Worm (Caenorhabditis elegans) whole organism, L1 larva: Measurements from ENCODE around the gene let-767.

Experiments used
- C34B4.2 ChIP-seq: sonication (generic microtip); optimal IDR thresholded peaks from 2 replicates; lab custom pipeline; 2017; ENCODE audit warnings: mild to moderate bottlenecking, missing genetic modification characterization, missing compliant biosample characterization
- aha-1 ChIP-seq: fragments of 150-350 bp; optimal IDR thresholded peaks from 2 replicates; lab custom pipeline; 2014; ENCODE audit warnings: missing biosample characterization, missing genetic modification characterization
- ceh-88 ChIP-seq: fragments of 200-800 bp; sonication (Bioruptor generic); IDR thresholded peaks from 2 replicates; pipeline ENCODE4 v1.3.6; 2022; ENCODE audit warnings: missing genetic modification characterization, missing compliant biosample characterization
- dpl-1 ChIP-seq, 3 experiments: fragments of 150-350 bp in 2 of 3; sonication (generic microtip) in 1 of 3; optimal IDR thresholded peaks; 2 replicates each; lab custom pipeline; 2014 to 2017; ENCODE audit warnings: missing biosample characterization in 3 of 3, missing genetic modification characterization in 3 of 3, missing genetic modification reagents in 3 of 3
- efl-1 ChIP-seq, 4 experiments: fragments of 150-350 bp; optimal IDR thresholded peaks in 3 of 4; peaks in 1 of 4; 1 replicate in 1 of 4; 2 replicates in 3 of 4; lab custom pipeline; 2014; ENCODE audit warnings: missing biosample characterization in 2 of 4, missing genetic modification characterization in 2 of 4, missing genetic modification reagents in 2 of 4
- efl-3 ChIP-seq: fragments of 200-800 bp; sonication (Bioruptor generic); optimal IDR thresholded peaks from 2 replicates; lab custom pipeline; 2018; ENCODE audit warnings: mild to moderate bottlenecking, missing genetic modification characterization, missing compliant biosample characterization
- elt-2 ChIP-seq: sonication (generic microtip); optimal IDR thresholded peaks from 2 replicates; lab custom pipeline; 2016; ENCODE audit warnings: missing genetic modification characterization, mild to moderate bottlenecking, inconsistent platforms, missing compliant biosample characterization, missing genetic modification reagents
- elt-3 ChIP-seq, 6 experiments: fragments of 150-350 bp in 1 of 6; sonication (generic microtip); optimal IDR thresholded peaks; 2 replicates each; lab custom pipeline; 2017 to 2018; ENCODE audit warnings: missing biosample characterization in 6 of 6, missing genetic modification characterization in 6 of 6, inconsistent platforms in 1 of 6
- ets-5 ChIP-seq: fragments of 200-800 bp; sonication (Bioruptor generic); IDR thresholded peaks from 2 replicates; pipeline ENCODE4 v1.3.6; 2022; ENCODE audit warnings: missing genetic modification characterization, missing compliant biosample characterization
- fkh-10 ChIP-seq: sonication (generic microtip); optimal IDR thresholded peaks from 2 replicates; lab custom pipeline; 2017; ENCODE audit warnings: missing biosample characterization, missing genetic modification reagents, missing genetic modification characterization
- hlh-17 ChIP-seq: fragments of 200-800 bp; sonication (Bioruptor generic); optimal IDR thresholded peaks from 2 replicates; lab custom pipeline; 2018; ENCODE audit warnings: missing genetic modification characterization, mild to moderate bottlenecking, missing compliant biosample characterization, moderate library complexity, borderline replicate concordance
- irx-1 ChIP-seq: sonication (generic microtip); optimal IDR thresholded peaks from 2 replicates; lab custom pipeline; 2016; ENCODE audit warnings: missing genetic modification characterization, missing compliant biosample characterization
- isw-1 ChIP-seq: fragments of 200-800 bp; sonication (Bioruptor generic); IDR thresholded peaks from 2 replicates; pipeline ENCODE4 v1.3.6; 2022; ENCODE audit warnings: missing genetic modification characterization, missing compliant biosample characterization
- lin-14 ChIP-seq: fragments of 200-800 bp; sonication (Bioruptor generic); optimal IDR thresholded peaks from 2 replicates; lab custom pipeline; 2018; ENCODE audit warnings: mild to moderate bottlenecking, missing genetic modification characterization, moderate library complexity, missing compliant biosample characterization
- lir-3 ChIP-seq: sonication (generic microtip); optimal IDR thresholded peaks from 2 replicates; lab custom pipeline; 2016; ENCODE audit warnings: mild to moderate bottlenecking, missing genetic modification characterization, moderate library complexity, missing compliant biosample characterization; ENCODE audit not compliant: poor library complexity
- lsy-2 ChIP-seq, 2 experiments: fragments of 150-350 bp; optimal IDR thresholded peaks; 2 replicates each; lab custom pipeline; 2014; ENCODE audit warnings: missing biosample characterization in 2 of 2, missing genetic modification characterization in 2 of 2
- mef-2 ChIP-seq: fragments of 150-350 bp; optimal IDR thresholded peaks from 2 replicates; lab custom pipeline; 2014; ENCODE audit warnings: missing biosample characterization, missing genetic modification characterization
- mep-1 ChIP-seq: fragments of 150-350 bp; optimal IDR thresholded peaks from 2 replicates; lab custom pipeline; 2014; ENCODE audit warnings: missing biosample characterization, missing genetic modification characterization
- nhr-12 ChIP-seq: sonication (generic microtip); optimal IDR thresholded peaks from 2 replicates; lab custom pipeline; 2017; ENCODE audit warnings: missing biosample characterization, missing genetic modification characterization
- nhr-19 ChIP-seq: fragments of 200-800 bp; sonication (Bioruptor generic); conservative IDR thresholded peaks from 2 replicates; pipeline ENCODE4 v1.3.6; 2022; ENCODE audit warnings: missing genetic modification characterization, missing compliant biosample characterization
- nhr-20 ChIP-seq: sonication (generic microtip); optimal IDR thresholded peaks from 2 replicates; lab custom pipeline; 2016; ENCODE audit warnings: mild to moderate bottlenecking, missing genetic modification characterization, missing compliant biosample characterization
- nhr-237 ChIP-seq: fragments of 150-350 bp; optimal IDR thresholded peaks from 2 replicates; lab custom pipeline; 2014; ENCODE audit warnings: missing biosample characterization, missing genetic modification characterization
- nhr-76 ChIP-seq: sonication (generic microtip); optimal IDR thresholded peaks from 2 replicates; lab custom pipeline; 2017; ENCODE audit warnings: missing biosample characterization, missing genetic modification characterization
- nhr-77 ChIP-seq: fragments of 150-350 bp; optimal IDR thresholded peaks from 2 replicates; lab custom pipeline; 2014; ENCODE audit warnings: missing biosample characterization, missing genetic modification characterization
- nhr-84 ChIP-seq: sonication (generic microtip); optimal IDR thresholded peaks from 2 replicates; lab custom pipeline; 2017; ENCODE audit warnings: missing biosample characterization, missing genetic modification characterization
- nhr-90 ChIP-seq: sonication (generic microtip); optimal IDR thresholded peaks from 2 replicates; lab custom pipeline; 2016; ENCODE audit warnings: mild to moderate bottlenecking, missing genetic modification characterization, missing compliant biosample characterization; ENCODE audit not compliant: poor library complexity
- pag-3 ChIP-seq: sonication (generic microtip); optimal IDR thresholded peaks from 2 replicates; lab custom pipeline; 2017; ENCODE audit warnings: missing genetic modification characterization, mild to moderate bottlenecking, missing compliant biosample characterization, antibody characterized with exemption, borderline replicate concordance; ENCODE audit not compliant: insufficient read depth
- pax-3 ChIP-seq: fragments of 200-800 bp; sonication (Bioruptor generic); optimal IDR thresholded peaks from 2 replicates; lab custom pipeline; 2018; ENCODE audit warnings: mild to moderate bottlenecking, missing genetic modification characterization, moderate library complexity, missing compliant biosample characterization
- pqm-1 ChIP-seq: sonication (generic microtip); optimal IDR thresholded peaks from 3 replicates; lab custom pipeline; 2017; ENCODE audit warnings: missing biosample characterization, missing genetic modification characterization
- snpc-4 ChIP-seq: fragments of 150-350 bp; optimal IDR thresholded peaks from 2 replicates; lab custom pipeline; 2014; ENCODE audit warnings: missing biosample characterization, missing genetic modification characterization
- sptf-1 ChIP-seq: fragments of 150-350 bp; optimal IDR thresholded peaks from 2 replicates; lab custom pipeline; 2014; ENCODE audit warnings: missing biosample characterization, missing genetic modification characterization
- tbx-2 ChIP-seq: sonication (generic microtip); optimal IDR thresholded peaks from 2 replicates; lab custom pipeline; 2016; ENCODE audit warnings: missing genetic modification characterization, missing compliant biosample characterization
- unc-130 ChIP-seq: fragments of 150-350 bp; optimal IDR thresholded peaks from 2 replicates; lab custom pipeline; 2017; ENCODE audit warnings: missing biosample characterization, missing genetic modification characterization, inconsistent platforms
- unc-86 ChIP-seq: sonication (generic microtip); optimal IDR thresholded peaks from 2 replicates; lab custom pipeline; 2016; ENCODE audit warnings: missing genetic modification characterization, missing compliant biosample characterization
- xbp-1 ChIP-seq: sonication (generic microtip); optimal IDR thresholded peaks from 2 replicates; lab custom pipeline; 2016; ENCODE audit warnings: missing genetic modification characterization, missing compliant biosample characterization
- zag-1 ChIP-seq: fragments of 150-350 bp; optimal IDR thresholded peaks from 2 replicates; lab custom pipeline; 2014; ENCODE audit warnings: missing biosample characterization, missing genetic modification characterization
- zip-4 ChIP-seq: fragments of 200-800 bp; sonication (Bioruptor generic); optimal IDR thresholded peaks from 2 replicates; lab custom pipeline; 2018; ENCODE audit warnings: mild to moderate bottlenecking, missing genetic modification characterization, moderate library complexity, missing compliant biosample characterization

The let-767 gene

DNA sequence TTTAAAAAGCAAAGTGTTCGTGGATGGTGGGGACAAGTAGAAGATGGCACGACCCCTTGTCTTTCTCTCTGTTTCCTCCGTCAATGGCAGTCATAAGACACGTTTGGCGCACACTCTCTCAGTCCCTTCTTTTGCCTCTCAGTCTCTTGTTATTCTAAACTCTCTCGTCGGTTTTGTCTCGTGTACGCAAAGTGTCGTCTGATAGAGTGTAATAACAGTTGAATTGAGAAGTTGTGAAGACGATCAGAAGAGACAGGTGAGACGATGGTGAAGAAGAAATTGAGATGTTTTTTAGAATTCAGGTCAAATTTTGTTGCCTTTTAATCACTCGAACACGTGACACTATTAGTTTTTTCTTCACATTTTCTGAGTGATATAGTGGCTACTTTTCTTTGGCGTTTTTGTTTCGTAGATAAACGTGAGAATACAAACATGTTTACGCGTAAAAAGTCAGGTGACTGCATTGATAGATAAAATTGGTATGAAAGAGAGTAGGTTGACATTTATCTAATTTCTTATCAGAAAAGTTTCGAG lies 36.6 kb downstream of the let-767 start, which contains the start of gene F47D12.9 (continued):
- peak; percentile 76 for TF ChIP-seq nhr-19
- no peak for TF ChIP-seq aha-1 (tag; lab: Kevin White, UChicago)
- TF ChIP-seq zag-1 (tag; lab: Kevin White, UChicago) = no peak
- peak; percentile 88 for TF ChIP-seq nhr-20 (tag; lab: Kevin White, UChicago)
- TF ChIP-seq nhr-12 (tag; lab: Kevin White, UChicago) = no peak
- TF ChIP-seq unc-86 (tag; lab: Kevin White, UChicago) = peak; percentile 75
- no peak for TF ChIP-seq nhr-76 (tag; lab: Kevin White, UChicago)
- peak; percentile 83 for TF ChIP-seq tbx-2 (tag; lab: Kevin White, UChicago)
- peak; percentile 63 for TF ChIP-seq ceh-88
- TF ChIP-seq dpl-1 (GFP tag; optimal IDR thresholded peaks at IDR 0.05; lab: Kevin White, UChicago) = peak; percentile 75 to 81 (median 78)
- peak; percentile 65 for TF ChIP-seq nhr-77 (tag; lab: Kevin White, UChicago)
- TF ChIP-seq elt-2 = peak; percentile 92
- TF ChIP-seq snpc-4 = no peak
- TF ChIP-seq efl-3 (GFP tag; lab: Kevin White, UChicago) = no peak
- peak; percentile 76 for TF ChIP-seq nhr-90 (tag; lab: Kevin White, UChicago)
- no peak for TF ChIP-seq nhr-237 (tag; lab: Kevin White, UChicago)
- no peak for TF ChIP-seq pqm-1 (tag; lab: Kevin White, UChicago)
- TF ChIP-seq irx-1 (tag; lab: Kevin White, UChicago) = peak; percentile 66
- TF ChIP-seq hlh-17 (GFP tag; lab: Kevin White, UChicago) = no peak
- peak; percentile 67 for TF ChIP-seq isw-1
- TF ChIP-seq pag-3 = peak; percentile 98
- no peak for TF ChIP-seq zip-4
- TF ChIP-seq lir-3 (tag; lab: Kevin White, UChicago) = no peak
- peak; percentile 91 for TF ChIP-seq mep-1 (tag; lab: Kevin White, UChicago)
- peak; percentile 74 for TF ChIP-seq xbp-1 (tag; lab: Kevin White, UChicago)
- no peak for TF ChIP-seq ets-5 (GFP tag; lab: Robert Waterston, UW)
- no peak for TF ChIP-seq nhr-84 (tag; lab: Kevin White, UChicago)
- no peak for TF ChIP-seq fkh-10 (GFP tag; lab: Kevin White, UChicago)
- peak; percentile 34 for TF ChIP-seq mef-2 (tag; lab: Kevin White, UChicago)
- no peak for TF ChIP-seq sptf-1 (tag; lab: Kevin White, UChicago)
- TF ChIP-seq unc-130 (tag; lab: Kevin White, UChicago) = peak; percentile 89
- peak in 3 of 6 experiments; percentile 22 to 92 (median 88) for TF ChIP-seq elt-3 (tag; optimal IDR thresholded peaks at IDR 0.05; lab: Kevin White, UChicago)

DNA sequence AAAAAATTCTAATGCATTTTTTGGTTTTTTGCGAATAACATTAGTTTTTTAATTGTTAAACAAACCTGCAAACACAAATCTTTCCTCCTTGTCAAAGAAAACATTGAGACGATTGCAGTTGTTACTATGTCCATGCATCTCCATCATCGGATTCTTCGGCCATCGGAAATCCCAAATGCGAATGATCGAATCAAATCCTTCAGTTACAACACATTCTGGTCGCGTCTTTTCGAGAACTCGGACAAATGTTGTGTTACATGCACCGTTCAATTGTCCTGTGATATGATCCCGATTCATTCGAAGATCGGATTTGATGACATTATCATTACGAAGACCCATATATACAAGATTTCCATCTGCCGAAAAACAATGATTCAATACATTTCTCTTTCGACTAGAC lies 39.5 kb downstream of the let-767 start:
- TF ChIP-seq efl-1 (optimal IDR thresholded peaks at IDR 0.05; lab: Kevin White, UChicago) (no peak), efl-1 (GFP tag; optimal IDR thresholded peaks at IDR 0.05 in 1 of 2; lab: Kevin White, UChicago) (peak in 1 of 2 experiments; percentile 56), lsy-2 (tag; optimal IDR thresholded peaks at IDR 0.05; lab: Kevin White, UChicago) (no peak)
- TF ChIP-seq, all 84 proteins: peak for 1

DNA sequence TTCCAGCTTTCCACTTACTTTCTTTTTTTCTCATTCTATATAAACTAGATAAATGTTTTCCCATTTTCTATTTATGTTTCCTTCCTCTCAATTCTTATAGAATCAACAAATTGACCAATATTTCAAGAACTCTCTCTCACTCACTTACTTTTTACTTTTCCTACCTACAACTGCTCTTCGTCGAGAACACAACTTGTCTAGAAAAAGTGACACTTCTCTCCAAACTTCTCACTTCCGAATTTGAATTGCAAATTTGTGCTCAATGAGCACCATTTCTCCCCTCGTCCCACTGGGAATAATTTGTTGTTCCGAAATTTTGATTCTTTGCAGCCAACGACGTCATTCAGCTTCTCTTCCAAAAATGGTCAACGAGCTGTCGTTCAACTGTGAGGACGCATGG lies 41.6 kb downstream of the let-767 start, which contains the start of gene F47D12.3:
Gene F47D12.3 (plus strand): TSS at position 331 of the 400 bp plus-strand sequence.
- TF ChIP-seq C34B4.2 (tag; lab: Kevin White, UChicago) (no peak), pax-3 (tag; lab: Kevin White, UChicago) (no peak), fkh-10 (GFP tag; lab: Kevin White, UChicago) (no peak), irx-1 (tag; lab: Kevin White, UChicago) (no peak)

DNA sequence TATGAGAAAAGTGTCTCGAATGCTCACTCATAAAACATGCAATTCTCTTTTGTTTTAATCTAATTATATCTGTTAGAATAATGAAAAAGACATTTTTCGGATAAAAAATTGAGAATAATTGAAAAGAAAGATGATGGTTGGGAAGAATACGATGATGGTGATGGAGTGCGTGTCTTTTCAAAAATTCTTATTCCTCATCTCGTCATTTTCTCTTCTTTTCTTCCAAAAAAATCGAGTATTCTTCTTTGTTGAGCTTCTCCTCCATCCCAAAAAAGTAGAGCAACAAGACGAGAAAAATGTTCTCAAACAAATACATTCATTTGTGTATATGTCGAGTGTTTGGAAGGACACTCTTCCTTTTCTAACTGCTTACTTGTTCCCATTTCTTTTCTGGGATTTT lies 42.2 kb downstream of the let-767 start:
- TF ChIP-seq nhr-20 (tag; lab: Kevin White, UChicago) (no peak), lin-14 (peak; percentile 45)
